Worm (Caenorhabditis elegans): ENCODE measurements around the gene clec-72.

ce11 chrIV:3941658-3942328 is 2.8 kb upstream of the clec-72 start, which contains the start of gene clec-174:
- TF ChIP-seq pha-4 (GFP tag; IDR thresholded peaks at IDR 0.05) (no peak), pha-4 (tag; optimal IDR thresholded peaks at IDR 0.05) (no peak), Y75B8A.6 (GFP tag; IDR thresholded peaks at IDR 0.05) (no peak), Y5F2A.4 (GFP tag; optimal IDR thresholded peaks at IDR 0.05) (no peak), R02D3.7 (tag; optimal IDR thresholded peaks at IDR 0.05) (no peak)
